Fruit fly (Drosophila melanogaster) whole organism, prepupa: ENCODE results near the gene Scsalpha2.

Experiments
- CG9139 ChIP-seq: fragments of 200-800 bp; sonication (Bioruptor generic); optimal IDR thresholded peaks from 3 replicates; lab custom pipeline; 2017; ENCODE audit warnings: missing biosample characterization, mild to moderate bottlenecking, missing genetic modification characterization
- Ets96B ChIP-seq: fragments of 200-800 bp; optimal IDR thresholded peaks from 2 replicates; lab custom pipeline; 2019; ENCODE audit warnings: missing biosample characterization, mild to moderate bottlenecking, missing genetic modification characterization, moderate library complexity
- Smox ChIP-seq: fragments of 200-800 bp; sonication (Bioruptor generic); optimal IDR thresholded peaks from 3 replicates; lab custom pipeline; 2016; ENCODE audit warnings: missing biosample characterization, missing genetic modification characterization
- Sox14 ChIP-seq: fragments of 200-800 bp; sonication (Bioruptor generic); optimal IDR thresholded peaks from 3 replicates; lab custom pipeline; 2016; ENCODE audit warnings: missing biosample characterization, missing genetic modification characterization
- cyc ChIP-seq: fragments of 200-800 bp; sonication (Bioruptor generic); optimal IDR thresholded peaks from 3 replicates; lab custom pipeline; 2016; ENCODE audit warnings: missing biosample characterization, missing genetic modification characterization
- eg ChIP-seq: fragments of 200-800 bp; sonication (Bioruptor generic); IDR thresholded peaks from 3 replicates; pipeline ENCODE4 v1.3.6; 2022; ENCODE audit warnings: missing biosample characterization, missing genetic modification characterization
- esn ChIP-seq: fragments of 200-800 bp; sonication (Bioruptor generic); optimal IDR thresholded peaks from 2 replicates; lab custom pipeline; 2016; ENCODE audit warnings: missing biosample characterization, mild to moderate bottlenecking, missing genetic modification characterization, moderate library complexity
- pdm3 ChIP-seq: fragments of 200-800 bp; sonication (Bioruptor generic); optimal IDR thresholded peaks from 3 replicates; lab custom pipeline; 2016; ENCODE audit warnings: missing biosample characterization, missing genetic modification characterization
- spab ChIP-seq: fragments of 200-800 bp; sonication (Bioruptor generic); optimal IDR thresholded peaks from 2 replicates; lab custom pipeline; 2017; ENCODE audit warnings: missing biosample characterization, mild to moderate bottlenecking, missing genetic modification characterization, missing genetic modification reagents
- topi ChIP-seq: fragments of 200-800 bp; sonication (Bioruptor generic); optimal IDR thresholded peaks from 3 replicates; lab custom pipeline; 2016; ENCODE audit warnings: missing biosample characterization, missing genetic modification characterization

DNA sequence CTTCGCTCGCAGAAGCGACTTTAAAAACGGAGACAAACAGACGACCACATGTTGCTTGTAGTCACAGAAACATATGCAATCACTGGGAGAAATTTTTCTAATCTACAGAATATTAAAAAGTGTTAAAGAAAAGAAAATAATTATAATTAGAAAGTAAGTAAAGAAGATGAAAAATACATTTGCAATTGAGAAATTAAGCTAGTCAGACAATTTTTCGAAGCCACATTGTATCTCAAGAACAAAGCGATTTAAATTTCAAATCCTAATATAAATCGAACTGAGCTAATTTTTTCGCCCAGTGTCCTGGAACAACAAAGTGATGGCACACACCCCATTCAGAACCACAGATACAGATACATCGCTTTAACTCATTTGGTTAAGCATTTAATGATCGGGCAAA lies 2.4 kb upstream of the Scsalpha2 start:
- TF ChIP-seq CG9139 (GFP tag; lab: Kevin White, UChicago) (no peak), Smox (GFP tag; lab: Kevin White, UChicago) (peak; percentile 63), cyc (GFP tag; lab: Kevin White, UChicago) (peak; percentile 38), spab (GFP tag; lab: Kevin White, UChicago) (peak; percentile 54), esn (GFP tag; lab: Kevin White, UChicago) (peak; percentile 67), Ets96B (peak; percentile 65), pdm3 (GFP tag; lab: Kevin White, UChicago) (peak; percentile 59), topi (GFP tag; lab: Kevin White, UChicago) (peak; percentile 49), eg (GFP tag; lab: Robert Waterston, UW) (peak; percentile 42; the same call in 1 of the 3 replicates), Sox14 (peak; percentile 30)
